Fruit fly (Drosophila melanogaster) whole organism, prepupa: ENCODE results near the gene CG1208.
A peak's percentile ranks its signal among the peaks of the same experiment; 100 is the strongest.

Experiments used
- Blimp-1 ChIP-seq: fragments of 200-800 bp; sonication (Bioruptor generic); optimal IDR thresholded peaks from 3 replicates; lab custom pipeline; 2017; ENCODE audit warnings: missing biosample characterization, missing genetic modification characterization, mild to moderate bottlenecking, moderate library complexity, missing genetic modification reagents
- CG11762 ChIP-seq: fragments of 200-800 bp; sonication (Bioruptor generic); optimal IDR thresholded peaks from 3 replicates; lab custom pipeline; 2016; ENCODE audit warnings: missing biosample characterization, missing genetic modification characterization; ENCODE audit not compliant: insufficient read depth
- CG11902 ChIP-seq: fragments of 200-800 bp; sonication (Bioruptor generic); optimal IDR thresholded peaks from 3 replicates; lab custom pipeline; 2016; ENCODE audit warnings: missing biosample characterization, missing genetic modification characterization
- CG15336 ChIP-seq: fragments of 200-800 bp; sonication (Bioruptor generic); IDR thresholded peaks from 2 replicates; pipeline ENCODE4 v1.3.6; 2022; ENCODE audit warnings: missing biosample characterization, missing genetic modification characterization
- CG16779 ChIP-seq: fragments of 200-800 bp; sonication (Bioruptor generic); optimal IDR thresholded peaks from 3 replicates; lab custom pipeline; 2017; ENCODE audit warnings: missing biosample characterization, mild to moderate bottlenecking, missing genetic modification characterization
- CG31627 ChIP-seq: fragments of 200-800 bp; sonication (Bioruptor generic); optimal IDR thresholded peaks from 3 replicates; lab custom pipeline; 2016; ENCODE audit warnings: missing biosample characterization, missing genetic modification characterization
- CG4318 ChIP-seq: fragments of 200-800 bp; sonication (Bioruptor generic); optimal IDR thresholded peaks from 3 replicates; lab custom pipeline; 2017; ENCODE audit warnings: missing biosample characterization, mild to moderate bottlenecking, missing genetic modification characterization
- CG6163 ChIP-seq: fragments of 200-800 bp; sonication (Bioruptor generic); IDR thresholded peaks from 3 replicates; pipeline ENCODE4 v1.3.6; 2022; ENCODE audit warnings: missing biosample characterization, missing genetic modification characterization
- CG6792 ChIP-seq: fragments of 200-800 bp; sonication (Bioruptor generic); optimal IDR thresholded peaks from 3 replicates; lab custom pipeline; 2016; ENCODE audit warnings: missing biosample characterization, missing genetic modification characterization
- CG6808 ChIP-seq: fragments of 200-800 bp; sonication (Bioruptor generic); optimal IDR thresholded peaks from 3 replicates; lab custom pipeline; 2017; ENCODE audit warnings: missing biosample characterization, missing genetic modification characterization, mild to moderate bottlenecking, moderate library complexity, missing genetic modification reagents
- CG6854 ChIP-seq: fragments of 200-800 bp; sonication (Bioruptor generic); optimal IDR thresholded peaks from 2 replicates; lab custom pipeline; 2017; ENCODE audit warnings: missing biosample characterization, mild to moderate bottlenecking, missing genetic modification characterization
- CG7368 ChIP-seq: fragments of 200-800 bp; sonication (Bioruptor generic); optimal IDR thresholded peaks from 3 replicates; lab custom pipeline; 2016; ENCODE audit warnings: missing biosample characterization, missing genetic modification characterization
- CG8119 ChIP-seq: fragments of 200-800 bp; sonication (Bioruptor generic); IDR thresholded peaks from 3 replicates; pipeline ENCODE4 v1.3.6; 2022; ENCODE audit warnings: missing biosample characterization, missing genetic modification characterization
- Eip75B ChIP-seq: fragments of 200-800 bp; sonication (Bioruptor generic); optimal IDR thresholded peaks from 3 replicates; lab custom pipeline; 2016; ENCODE audit warnings: missing biosample characterization, missing genetic modification characterization
- Eip78C ChIP-seq: fragments of 200-800 bp; sonication (Bioruptor generic); peaks from one replicate; lab custom pipeline; 2016; ENCODE audit warnings: missing biosample characterization, missing genetic modification characterization
- Eip93F ChIP-seq: fragments of 200-800 bp; sonication (Bioruptor generic); optimal IDR thresholded peaks from 2 replicates; lab custom pipeline; 2016; ENCODE audit warnings: missing biosample characterization, mild to moderate bottlenecking, missing genetic modification characterization
- Ets96B ChIP-seq: fragments of 200-800 bp; optimal IDR thresholded peaks from 2 replicates; lab custom pipeline; 2019; ENCODE audit warnings: missing biosample characterization, mild to moderate bottlenecking, missing genetic modification characterization, moderate library complexity
- Gug ChIP-seq: fragments of 200-800 bp; sonication (Bioruptor generic); IDR thresholded peaks from 2 replicates; pipeline ENCODE4 v1.3.6; 2022; ENCODE audit warnings: missing biosample characterization, missing genetic modification characterization
- Hr38 ChIP-seq: sonication (Bioruptor generic); optimal IDR thresholded peaks from 2 replicates; lab custom pipeline; 2016; ENCODE audit warnings: missing biosample characterization, missing genetic modification characterization
- Hr39 ChIP-seq: fragments of 200-800 bp; sonication (Bioruptor generic); optimal IDR thresholded peaks from 2 replicates; lab custom pipeline; 2016; ENCODE audit warnings: missing biosample characterization, missing genetic modification characterization
- Hr4 ChIP-seq: fragments of 200-800 bp; sonication (Bioruptor generic); optimal IDR thresholded peaks from 3 replicates; lab custom pipeline; 2016; ENCODE audit warnings: missing biosample characterization, missing genetic modification characterization
- Smox ChIP-seq: fragments of 200-800 bp; sonication (Bioruptor generic); optimal IDR thresholded peaks from 3 replicates; lab custom pipeline; 2016; ENCODE audit warnings: missing biosample characterization, missing genetic modification characterization
- Sox102F ChIP-seq: fragments of 200-800 bp; sonication (Bioruptor generic); optimal IDR thresholded peaks from 2 replicates; lab custom pipeline; 2016; ENCODE audit warnings: missing biosample characterization, mild to moderate bottlenecking, missing genetic modification characterization
- Sox14 ChIP-seq: fragments of 200-800 bp; sonication (Bioruptor generic); optimal IDR thresholded peaks from 3 replicates; lab custom pipeline; 2016; ENCODE audit warnings: missing biosample characterization, missing genetic modification characterization
- Sox15 ChIP-seq: fragments of 200-800 bp; sonication (Bioruptor generic); optimal IDR thresholded peaks from 3 replicates; lab custom pipeline; 2016; ENCODE audit warnings: missing biosample characterization, missing genetic modification characterization
- achi ChIP-seq: fragments of 200-800 bp; sonication (Bioruptor generic); optimal IDR thresholded peaks from 3 replicates; lab custom pipeline; 2016; ENCODE audit warnings: missing biosample characterization, missing genetic modification characterization
- acj6 ChIP-seq: fragments of 200-800 bp; sonication (Bioruptor generic); optimal IDR thresholded peaks from 3 replicates; lab custom pipeline; 2016; ENCODE audit warnings: missing biosample characterization, missing genetic modification characterization
- cyc ChIP-seq: fragments of 200-800 bp; sonication (Bioruptor generic); optimal IDR thresholded peaks from 3 replicates; lab custom pipeline; 2016; ENCODE audit warnings: missing biosample characterization, missing genetic modification characterization
- dac ChIP-seq: fragments of 200-800 bp; sonication (Bioruptor generic); optimal IDR thresholded peaks from 2 replicates; lab custom pipeline; 2017; ENCODE audit warnings: missing biosample characterization, mild to moderate bottlenecking, missing genetic modification characterization
- dsx ChIP-seq: fragments of 200-800 bp; optimal IDR thresholded peaks from 3 replicates; lab custom pipeline; 2019; ENCODE audit warnings: missing biosample characterization, mild to moderate bottlenecking, missing genetic modification characterization, moderate library complexity; ENCODE audit not compliant: poor library complexity, severe bottlenecking
- esn ChIP-seq: fragments of 200-800 bp; sonication (Bioruptor generic); optimal IDR thresholded peaks from 2 replicates; lab custom pipeline; 2016; ENCODE audit warnings: missing biosample characterization, mild to moderate bottlenecking, missing genetic modification characterization, moderate library complexity
- fd59A ChIP-seq: fragments of 200-800 bp; sonication (Bioruptor generic); optimal IDR thresholded peaks from 2 replicates; lab custom pipeline; 2017; ENCODE audit warnings: missing biosample characterization, mild to moderate bottlenecking, missing genetic modification characterization, missing genetic modification reagents
- fd85E ChIP-seq: fragments of 200-800 bp; sonication (Bioruptor generic); optimal IDR thresholded peaks from 3 replicates; lab custom pipeline; 2016; ENCODE audit warnings: missing biosample characterization, missing genetic modification characterization
- fkh ChIP-seq: fragments of 200-800 bp; sonication (Bioruptor generic); optimal IDR thresholded peaks from 3 replicates; lab custom pipeline; 2017; ENCODE audit warnings: missing biosample characterization, mild to moderate bottlenecking, missing genetic modification characterization, moderate library complexity
- lz ChIP-seq: fragments of 200-800 bp; sonication (Bioruptor generic); optimal IDR thresholded peaks from 3 replicates; lab custom pipeline; 2016; ENCODE audit warnings: missing biosample characterization, missing genetic modification characterization
- net ChIP-seq: fragments of 200-800 bp; sonication (Bioruptor generic); optimal IDR thresholded peaks from 3 replicates; lab custom pipeline; 2016; ENCODE audit warnings: missing biosample characterization, missing genetic modification characterization
- salr ChIP-seq, 2 experiments: fragments of 200-800 bp; sonication (Bioruptor generic); optimal IDR thresholded peaks; 3 replicates each; lab custom pipeline; 2016 to 2018; ENCODE audit warnings: missing biosample characterization in 2 of 2, missing genetic modification characterization in 2 of 2, mild to moderate bottlenecking in 1 of 2
- spab ChIP-seq: fragments of 200-800 bp; sonication (Bioruptor generic); optimal IDR thresholded peaks from 2 replicates; lab custom pipeline; 2017; ENCODE audit warnings: missing biosample characterization, mild to moderate bottlenecking, missing genetic modification characterization, missing genetic modification reagents
- ss ChIP-seq, 2 experiments: fragments of 200-800 bp; sonication (Bioruptor generic); optimal IDR thresholded peaks; 2 replicates in 1 of 2; 3 replicates in 1 of 2; lab custom pipeline; 2017 to 2018; ENCODE audit warnings: mild to moderate bottlenecking in 2 of 2, missing biosample characterization in 2 of 2, missing genetic modification characterization in 2 of 2, moderate library complexity in 1 of 2
- svp ChIP-seq: fragments of 200-800 bp; sonication (Bioruptor generic); peaks from one replicate; lab custom pipeline; 2016; ENCODE audit warnings: missing biosample characterization, missing genetic modification characterization
- topi ChIP-seq: fragments of 200-800 bp; sonication (Bioruptor generic); optimal IDR thresholded peaks from 3 replicates; lab custom pipeline; 2016; ENCODE audit warnings: missing biosample characterization, missing genetic modification characterization
- vri ChIP-seq: fragments of 200-800 bp; sonication (Bioruptor generic); optimal IDR thresholded peaks from 3 replicates; lab custom pipeline; 2016; ENCODE audit warnings: missing biosample characterization, mild to moderate bottlenecking, missing genetic modification characterization

CG1208 gene

dm6 chr3R:5856215-5856614, 24.8 kb downstream of the CG1208 start, which contains the start of the genes disp and ECSIT:
disp (minus strand) TSS chr3R:5856311.
ECSIT (plus strand) TSS chr3R:5856585.
- TF ChIP-seq achi (GFP tag; lab: Kevin White, UChicago) (no peak), CG4318 (GFP tag; lab: Kevin White, UChicago) (no peak), CG11762 (GFP tag; lab: Kevin White, UChicago) (peak; percentile 33), CG31627 (GFP tag; lab: Kevin White, UChicago) (peak; percentile 54), Sox15 (GFP tag; lab: Kevin White, UChicago) (peak; percentile 6), cyc (peak; percentile 55), lz (GFP tag; lab: Kevin White, UChicago) (peak; percentile 57), Smox (GFP tag; lab: Kevin White, UChicago) (no peak), Hr39 (GFP tag; lab: Kevin White, UChicago) (peak; percentile 49), Eip93F (GFP tag; lab: Kevin White, UChicago) (no peak), Hr4 (GFP tag; lab: Kevin White, UChicago) (no peak), CG7368 (no peak), fd59A (GFP tag; lab: Kevin White, UChicago) (peak; percentile 35), Sox14 (GFP tag; lab: Kevin White, UChicago) (peak; percentile 87), net (GFP tag; lab: Kevin White, UChicago) (no peak), vri (GFP tag; lab: Kevin White, UChicago) (peak; percentile 55), CG6792 (GFP tag; lab: Kevin White, UChicago) (no peak), Eip78C (GFP tag; lab: Kevin White, UChicago) (no peak), Gug (GFP tag; lab: Robert Waterston, UW) (no peak), CG8119 (GFP tag; lab: Robert Waterston, UW) (no peak), CG11902 (no peak), topi (GFP tag; lab: Kevin White, UChicago) (no peak), Ets96B (tag; lab: Kevin White, UChicago) (no peak), Hr38 (GFP tag; lab: Kevin White, UChicago) (no peak), spab (GFP tag; lab: Kevin White, UChicago) (no peak), svp (GFP tag; lab: Kevin White, UChicago) (no peak), CG15336 (no peak), esn (GFP tag; lab: Kevin White, UChicago) (peak; percentile 62), fkh (GFP tag; lab: Kevin White, UChicago) (no peak), fd85E (GFP tag; lab: Kevin White, UChicago) (no peak)

dm6 chr3R:5860736-5861217, 29.3 kb downstream of the CG1208 start:
- TF ChIP-seq CG16779 (no peak), acj6 (no peak), Eip78C (GFP tag; lab: Kevin White, UChicago) (no peak), CG6163 (GFP tag; lab: Robert Waterston, UW) (no peak), CG6854 (GFP tag; lab: Kevin White, UChicago) (no peak), Sox102F (GFP tag; lab: Kevin White, UChicago) (no peak), ss (GFP tag; optimal IDR thresholded peaks at IDR 0.05; lab: Kevin White, UChicago) (no peak), dsx (GFP tag; lab: Kevin White, UChicago) (no peak), salr (GFP tag; optimal IDR thresholded peaks at IDR 0.05; lab: Kevin White, UChicago) (no peak), dac (GFP tag; lab: Kevin White, UChicago) (no peak), cyc (no peak), Eip75B (GFP tag; lab: Kevin White, UChicago) (no peak), CG6808 (GFP tag; lab: Kevin White, UChicago) (no peak), Blimp-1 (GFP tag; lab: Kevin White, UChicago) (no peak), Hr4 (GFP tag; lab: Kevin White, UChicago) (no peak), Hr39 (GFP tag; lab: Kevin White, UChicago) (no peak), Smox (GFP tag; lab: Kevin White, UChicago) (no peak)
